Worm (Caenorhabditis elegans) whole organism, L2 larva: ENCODE measurements around the gene ges-1.

Experiments
- ama-1 ChIP-seq: fragments of 150-350 bp; optimal IDR thresholded peaks from 2 replicates; lab custom pipeline; 2018; ENCODE audit warnings: inconsistent platforms
- blmp-1 ChIP-seq: sonication (generic microtip); optimal IDR thresholded peaks from 2 replicates; lab custom pipeline; 2017; ENCODE audit warnings: missing genetic modification characterization, mild to moderate bottlenecking, missing compliant biosample characterization, antibody characterized with exemption, moderate library complexity; ENCODE audit not compliant: insufficient read depth
- dmd-4 ChIP-seq: sonication (generic microtip); optimal IDR thresholded peaks from 2 replicates; lab custom pipeline; 2017; ENCODE audit warnings: missing biosample characterization, missing genetic modification characterization
- lin-11 ChIP-seq: fragments of 150-350 bp; sonication (generic microtip); optimal IDR thresholded peaks from 2 replicates; lab custom pipeline; 2014; ENCODE audit warnings: missing biosample characterization, missing genetic modification characterization, inconsistent platforms, mixed read lengths
- lin-39 ChIP-seq: fragments of 150-350 bp; optimal IDR thresholded peaks from 2 replicates; lab custom pipeline; 2014; ENCODE audit warnings: missing biosample characterization, missing genetic modification reagents, missing genetic modification characterization
- lsy-2 ChIP-seq, 2 experiments: fragments of 150-350 bp in 1 of 2; sonication (generic microtip) in 1 of 2; optimal IDR thresholded peaks; 2 replicates each; lab custom pipeline; 2014 to 2017; ENCODE audit warnings: missing biosample characterization in 2 of 2, missing genetic modification characterization in 2 of 2
- mab-5 ChIP-seq: fragments of 150-350 bp; optimal IDR thresholded peaks from 2 replicates; lab custom pipeline; 2014; ENCODE audit warnings: missing biosample characterization, missing genetic modification characterization
- mbf-1 ChIP-seq: sonication (generic microtip); optimal IDR thresholded peaks from 2 replicates; lab custom pipeline; 2017; ENCODE audit warnings: missing biosample characterization, missing genetic modification characterization
- nhr-11 ChIP-seq: fragments of 150-350 bp; optimal IDR thresholded peaks from 2 replicates; lab custom pipeline; 2014; ENCODE audit warnings: missing biosample characterization, missing genetic modification characterization
- nhr-237 ChIP-seq: fragments of 150-350 bp; optimal IDR thresholded peaks from 2 replicates; lab custom pipeline; 2014; ENCODE audit warnings: missing biosample characterization, missing genetic modification characterization
- nhr-6 ChIP-seq: fragments of 150-350 bp; optimal IDR thresholded peaks from 2 replicates; lab custom pipeline; 2014; ENCODE audit warnings: missing biosample characterization, missing genetic modification characterization
- unc-55 ChIP-seq: fragments of 150-350 bp; sonication (generic microtip); optimal IDR thresholded peaks from 3 replicates; lab custom pipeline; 2014; ENCODE audit warnings: missing biosample characterization, missing genetic modification reagents, missing genetic modification characterization
- unc-62 ChIP-seq: fragments of 150-350 bp; optimal IDR thresholded peaks from 2 replicates; lab custom pipeline; 2014; ENCODE audit warnings: missing biosample characterization, missing genetic modification reagents, missing genetic modification characterization
- ztf-11 ChIP-seq: sonication (generic microtip); optimal IDR thresholded peaks from 2 replicates; lab custom pipeline; 2017; ENCODE audit warnings: missing biosample characterization, missing genetic modification characterization

DNA sequence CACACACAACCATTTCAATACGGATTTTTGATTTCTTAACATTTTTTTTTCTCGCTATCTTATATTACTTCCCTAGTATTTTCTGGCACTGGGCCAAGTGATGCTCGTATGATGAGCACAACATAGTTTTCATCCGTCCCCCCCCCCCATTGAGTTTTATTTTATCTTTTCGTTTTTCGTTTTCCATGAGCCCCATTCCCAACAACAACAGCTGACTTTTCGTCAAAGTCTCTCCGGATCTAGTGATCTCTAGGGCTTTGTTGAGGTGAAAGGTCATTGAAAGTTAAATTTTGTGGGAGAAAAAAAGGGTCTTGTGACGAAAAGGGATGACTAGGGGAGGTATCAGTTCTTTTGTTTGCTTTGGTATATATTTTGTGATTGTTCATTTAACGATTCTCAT, 48.9 kb upstream of the ges-1 start:
- TF ChIP-seq blmp-1 (no peak), mab-5 (no peak), ama-1 (lab: Kevin White, UChicago) (no peak), lin-39 (tag; lab: Kevin White, UChicago) (no peak), ztf-11 (tag; lab: Kevin White, UChicago) (no peak), lin-11 (no peak), unc-55 (GFP tag; lab: Kevin White, UChicago) (no peak), mbf-1 (tag; lab: Kevin White, UChicago) (no peak), nhr-237 (tag; lab: Kevin White, UChicago) (no peak), nhr-6 (tag; lab: Kevin White, UChicago) (no peak), lsy-2 (tag; optimal IDR thresholded peaks at IDR 0.05; lab: Kevin White, UChicago) (no peak), nhr-11 (tag; lab: Kevin White, UChicago) (no peak), unc-62 (no peak), dmd-4 (tag; lab: Kevin White, UChicago) (no peak)
